Fruit fly (Drosophila melanogaster): ENCODE results near the gene CG42752.

Gene CG42752

DNA sequence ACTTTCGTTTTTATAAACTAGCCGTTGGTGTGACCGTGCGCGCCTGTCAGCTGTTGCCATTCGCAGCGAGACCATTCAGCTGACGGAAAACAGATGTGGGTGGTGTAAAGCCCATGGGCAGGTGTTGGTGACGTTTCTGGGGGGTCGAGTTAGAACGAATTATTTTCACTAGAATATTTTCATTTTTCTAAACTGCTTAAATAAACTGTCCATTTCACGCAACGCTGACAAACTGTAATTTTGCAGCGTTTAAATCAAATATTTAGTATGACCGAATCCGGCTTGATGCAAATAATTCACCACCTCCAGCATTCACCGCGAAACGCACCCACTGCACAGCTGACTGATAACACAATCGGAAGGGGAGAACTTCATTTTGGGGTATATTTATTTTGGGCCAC lies 44.5 kb downstream of the CG42752 start, which contains the start of the genes CG10383 and CG10338 (continued):
- TF ChIP-seq CG3847 (GFP tag; IDR thresholded peaks at IDR 0.05) (peak; percentile 86), CG17359 (tag; optimal IDR thresholded peaks at IDR 0.05) (peak; percentile 84), CG1529 (GFP tag; optimal IDR thresholded peaks at IDR 0.05) (peak; percentile 28), az2 (GFP tag; optimal IDR thresholded peaks at IDR 0.05) (peak; percentile 83), CG11247 (GFP tag; IDR thresholded peaks at IDR 0.05) (peak; percentile 90), ATbp (GFP tag; optimal IDR thresholded peaks at IDR 0.05) (peak; percentile 72), CG11696 (GFP tag; IDR thresholded peaks at IDR 0.05) (peak; percentile 69), ap (GFP tag; IDR thresholded peaks at IDR 0.05) (peak; percentile 74), dpn (GFP tag; optimal IDR thresholded peaks at IDR 0.05) (peak; percentile 89 to 93), D (optimal IDR thresholded peaks at IDR 0.05) (peak; percentile 51), D (GFP tag; optimal IDR thresholded peaks at IDR 0.05) (peak; percentile 44), dimm (GFP tag; IDR thresholded peaks at IDR 0.05) (0 out of 2 replicates have a peak, but pooled peaks have one; percentile 32), Neu2 (GFP tag; optimal IDR thresholded peaks at IDR 0.05; ENCODE audit: borderline replicate concordance) (peak; percentile 62), Dek (tag; optimal IDR thresholded peaks at IDR 0.05) (peak; percentile 62), NC2α (GFP tag; optimal IDR thresholded peaks at IDR 0.05) (peak; percentile 62), CG7963 (GFP tag; IDR thresholded peaks at IDR 0.05; ENCODE audit: partially characterized antibody) (no peak), CG10543 (GFP tag; optimal IDR thresholded peaks at IDR 0.05) (peak; percentile 76), Gsc (GFP tag; IDR thresholded peaks at IDR 0.05) (peak; percentile 63), BEAF-32 (GFP tag; optimal IDR thresholded peaks at IDR 0.05) (peak; percentile 49), sug (tag; optimal IDR thresholded peaks at IDR 0.05) (peak; percentile 83), CG4424 (GFP tag; optimal IDR thresholded peaks at IDR 0.05) (peak; percentile 84), Kr (GFP tag; optimal IDR thresholded peaks at IDR 0.05) (no peak), corto (GFP tag; optimal IDR thresholded peaks at IDR 0.05) (peak; percentile 43), tx (GFP tag; optimal IDR thresholded peaks at IDR 0.05) (peak; percentile 86), CG4820 (GFP tag; optimal IDR thresholded peaks at IDR 0.05) (peak; percentile 66), Dref (GFP tag; IDR thresholded peaks at IDR 0.05) (peak; percentile 38; the same call in 1 of the 2 replicates), gcm (GFP tag; optimal IDR thresholded peaks at IDR 0.05) (peak; percentile 70), Poxn (GFP tag; IDR thresholded peaks at IDR 0.05) (peak; percentile 12; the same call in 1 of the 2 replicates), croc (GFP tag; conservative IDR thresholded peaks at IDR 0.05) (peak; percentile 66), CG14860 (GFP tag; IDR thresholded peaks at IDR 0.05; ENCODE audit: partially characterized antibody) (no peak), CG17829 (tag; optimal IDR thresholded peaks at IDR 0.05) (peak; percentile 75), bsh (GFP tag; optimal IDR thresholded peaks at IDR 0.05) (peak; percentile 26 to 78), odd (GFP tag; optimal IDR thresholded peaks at IDR 0.05) (peak; percentile 59), CG8924 (tag; optimal IDR thresholded peaks at IDR 0.05) (peak; percentile 75), sim (GFP tag; IDR thresholded peaks at IDR 0.05) (peak; percentile 62; the same call in 1 of the 2 replicates), klu (GFP tag; IDR thresholded peaks at IDR 0.05) (peak; percentile 94), esg (GFP tag; conservative IDR thresholded peaks at IDR 0.05) (peak; percentile 87), exex (tag; optimal IDR thresholded peaks at IDR 0.05) (peak; percentile 59), CG13894 (tag; optimal IDR thresholded peaks at IDR 0.05) (peak; percentile 68), sima (GFP tag; optimal IDR thresholded peaks at IDR 0.05) (no peak), bab2 (GFP tag; optimal IDR thresholded peaks at IDR 0.05) (peak; percentile 89), maf-S (GFP tag; optimal IDR thresholded peaks at IDR 0.05) (peak; percentile 88), cato (GFP tag; optimal IDR thresholded peaks at IDR 0.05; ENCODE audit: borderline replicate concordance) (peak; percentile 69), org-1 (GFP tag; optimal IDR thresholded peaks at IDR 0.05) (peak; percentile 57), emc (GFP tag; optimal IDR thresholded peaks at IDR 0.05) (peak; percentile 82), yki (optimal IDR thresholded peaks at IDR 0.05) (peak; percentile 76), Sin3A (optimal IDR thresholded peaks at IDR 0.05) (peak; percentile 97), luna (GFP tag; optimal IDR thresholded peaks at IDR 0.05) (peak; percentile 49), NC2β (GFP tag; optimal IDR thresholded peaks at IDR 0.05) (peak; percentile 89), CG34224 (GFP tag; IDR thresholded peaks at IDR 0.05; ENCODE audit: partially characterized antibody) (no peak), Bgb (GFP tag; IDR thresholded peaks at IDR 0.05; ENCODE audit: partially characterized antibody) (no peak)

All from whole organism, embryonic.